Fruit fly (Drosophila melanogaster) whole organism, embryonic: ENCODE data around the gene CG5273.

Source experiments
- Awh ChIP-seq: fragments of 200-800 bp; sonication (Bioruptor generic); IDR thresholded peaks from 2 replicates; pipeline ENCODE4, ENCODE4 v1.3.6; 2022; ENCODE audit warnings: missing biosample characterization, missing genetic modification characterization
- CG4707 ChIP-seq: fragments of 200-800 bp; sonication (Bioruptor generic); optimal IDR thresholded peaks from 2 replicates; lab custom pipeline; 2018; ENCODE audit warnings: missing biosample characterization, mild to moderate bottlenecking, missing genetic modification characterization, moderate library complexity
- CG8478 ChIP-seq: fragments of >200 bp; optimal IDR thresholded peaks from 2 replicates; lab custom pipeline; 2018
- Dbx ChIP-seq: fragments of 200-800 bp; sonication (Bioruptor generic); IDR thresholded peaks from 3 replicates; pipeline ENCODE4 v1.3.6; 2022; ENCODE audit warnings: missing biosample characterization, missing genetic modification characterization
- Mrtf ChIP-seq: fragments of 200-800 bp; sonication (Bioruptor generic); IDR thresholded peaks from 3 replicates; pipeline ENCODE4 v1.3.6; 2022; ENCODE audit warnings: missing biosample characterization, missing genetic modification characterization
- Ptx1 ChIP-seq: fragments of 200-800 bp; sonication (Bioruptor generic); IDR thresholded peaks from 2 replicates; pipeline ENCODE4 v1.3.6; 2022; ENCODE audit warnings: missing biosample characterization, missing genetic modification characterization
- ash1 ChIP-seq: fragments of 200-800 bp; sonication (Bioruptor generic); optimal IDR thresholded peaks from 2 replicates; lab custom pipeline; 2018; ENCODE audit warnings: missing biosample characterization, mild to moderate bottlenecking, missing genetic modification characterization
- bbx ChIP-seq: fragments of 200-800 bp; sonication (Bioruptor generic); IDR thresholded peaks from 2 replicates; pipeline ENCODE4 v1.3.6; 2022; ENCODE audit warnings: missing biosample characterization, missing genetic modification characterization; ENCODE audit not compliant: partially characterized antibody

dm6 chrX:751201-751600 lies 8.2 kb upstream of the CG5273 start, which contains the start of gene CG13362:
- TF ChIP-seq ash1 (no peak), Dbx (GFP tag; lab: Robert Waterston, UW) (no peak), bbx (no peak), CG4707 (GFP tag; lab: Kevin White, UChicago) (no peak), Ptx1 (GFP tag; lab: Robert Waterston, UW) (no peak), CG8478 (lab: Kevin White, UChicago) (no peak), Awh (GFP tag; lab: Robert Waterston, UW) (no peak), Mrtf (GFP tag; lab: Robert Waterston, UW) (no peak)
